Worm (Caenorhabditis elegans): Measurements from ENCODE around the gene C14B1.3.

ce11 chrIII:3730475-3730874 is 27.1 kb downstream of the C14B1.3 start, which contains the start of gene F34D10.8:
- TF ChIP-seq ztf-11 (tag; optimal IDR thresholded peaks at IDR 0.05) (no peak), fkh-10 (GFP tag; optimal IDR thresholded peaks at IDR 0.05) (no peak), egl-27 (tag; optimal IDR thresholded peaks at IDR 0.05) (no peak), mdl-1 (tag; optimal IDR thresholded peaks at IDR 0.05) (no peak), elt-2 (tag; optimal IDR thresholded peaks at IDR 0.05) (no peak), nhr-77 (tag; optimal IDR thresholded peaks at IDR 0.05) (no peak), unc-62 (GFP tag; optimal IDR thresholded peaks at IDR 0.05) (no peak), nhr-12 (tag; optimal IDR thresholded peaks at IDR 0.05) (no peak), nhr-237 (tag; optimal IDR thresholded peaks at IDR 0.05) (no peak), nhr-76 (tag; optimal IDR thresholded peaks at IDR 0.05) (no peak), ama-1 (optimal IDR thresholded peaks at IDR 0.05) (no peak), tbx-2 (tag; optimal IDR thresholded peaks at IDR 0.05) (no peak), elt-3 (tag; optimal IDR thresholded peaks at IDR 0.05) (no peak), fos-1 (tag; optimal IDR thresholded peaks at IDR 0.05) (no peak)

All from whole organism, L3 larva.